Fruit fly (Drosophila melanogaster): ENCODE results near the gene Krn.

Gene Krn

dm6 chr3L:17610896-17611711, 43.0 kb downstream of the Krn start (continued):
- no peak for TF ChIP-seq MBD-R2 (GFP tag; IDR thresholded peaks at IDR 0.05)
- 0 out of 3 replicates have a peak, but pooled peaks have one; percentile 25 for TF ChIP-seq CG11695 (GFP tag; IDR thresholded peaks at IDR 0.05)
- TF ChIP-seq CG8281 (tag; optimal IDR thresholded peaks at IDR 0.05), result peak; percentile 30
- TF ChIP-seq az2 (GFP tag; optimal IDR thresholded peaks at IDR 0.05), result peak; percentile 82
- TF ChIP-seq Ets65A (GFP tag), result peak; percentile 71
- peak; percentile 1 for TF ChIP-seq psq (GFP tag; optimal IDR thresholded peaks at IDR 0.05)
- TF ChIP-seq Asciz (GFP tag; optimal IDR thresholded peaks at IDR 0.05), result peak; percentile 71
- TF ChIP-seq kah (GFP tag; optimal IDR thresholded peaks at IDR 0.05), result peak; percentile 24
- no peak for TF ChIP-seq Trl (optimal IDR thresholded peaks at IDR 0.05)
- no peak for TF ChIP-seq Trl (GFP tag; optimal IDR thresholded peaks at IDR 0.05)
- TF ChIP-seq dimm (GFP tag; IDR thresholded peaks at IDR 0.05), result peak; percentile 8; the same call in 1 of the 2 replicates
- TF ChIP-seq seq (GFP tag; IDR thresholded peaks at IDR 0.05), result 0 out of 2 replicates have a peak, but pooled peaks have one; percentile 27
- TF ChIP-seq otp (GFP tag; IDR thresholded peaks at IDR 0.05), result no peak
- peak; percentile 91 for TF ChIP-seq CG18262 (tag; optimal IDR thresholded peaks at IDR 0.05)
- TF ChIP-seq CG9437 (GFP tag; optimal IDR thresholded peaks at IDR 0.05), result peak; percentile 83
- peak; percentile 68 for TF ChIP-seq Lhr (GFP tag; optimal IDR thresholded peaks at IDR 0.05)
- TF ChIP-seq CG32767 (GFP tag; IDR thresholded peaks at IDR 0.05), result 0 out of 2 replicates have a peak, but pooled peaks have one; percentile 24
- no peak for TF ChIP-seq CG4404 (GFP tag; IDR thresholded peaks at IDR 0.05)
- no peak for TF ChIP-seq BEAF-32 (GFP tag; optimal IDR thresholded peaks at IDR 0.05)
- peak; percentile 55; the same call in 1 of the 2 replicates for TF ChIP-seq vvl (GFP tag; IDR thresholded peaks at IDR 0.05)
- no peak for TF ChIP-seq Doc3 (GFP tag; IDR thresholded peaks at IDR 0.05; ENCODE audit: partially characterized antibody)
- no peak for TF ChIP-seq pita (GFP tag; optimal IDR thresholded peaks at IDR 0.05)
- TF ChIP-seq row (GFP tag; IDR thresholded peaks at IDR 0.05), result peak; percentile 60
- TF ChIP-seq CG32772 (GFP tag; IDR thresholded peaks at IDR 0.05), result peak; percentile 52; the same call in 1 of the 2 replicates
- peak; percentile 84 to 95 for TF ChIP-seq bsh (GFP tag; optimal IDR thresholded peaks at IDR 0.05)
- peak; percentile 84 for TF ChIP-seq fd96Cb (tag; optimal IDR thresholded peaks at IDR 0.05)
- TF ChIP-seq h (optimal IDR thresholded peaks at IDR 0.05), result no peak
- TF ChIP-seq grau (tag; optimal IDR thresholded peaks at IDR 0.05), result peak; percentile 63
- no peak for TF ChIP-seq Deaf1 (tag; optimal IDR thresholded peaks at IDR 0.05)
- peak; percentile 52; the same call in 1 of the 2 replicates for TF ChIP-seq crol (GFP tag; IDR thresholded peaks at IDR 0.05)
- peak; percentile 45; the same call in 2 of the 3 replicates for TF ChIP-seq croc (GFP tag; conservative IDR thresholded peaks at IDR 0.05)
- peak; percentile 30; the same call in 1 of the 3 replicates for TF ChIP-seq dysf (GFP tag; IDR thresholded peaks at IDR 0.05)
- TF ChIP-seq Sox102F (GFP tag; optimal IDR thresholded peaks at IDR 0.05), result peak; percentile 83
- peak; percentile 41; the same call in 1 of the 2 replicates for TF ChIP-seq HLH3B (GFP tag; IDR thresholded peaks at IDR 0.05)
- TF ChIP-seq CG10565 (GFP tag; optimal IDR thresholded peaks at IDR 0.05), result no peak
- TF ChIP-seq CG4854 (GFP tag; optimal IDR thresholded peaks at IDR 0.05), result no peak
- TF ChIP-seq CG8388 (GFP tag; optimal IDR thresholded peaks at IDR 0.05), result peak; percentile 72
- TF ChIP-seq Sry-δ (GFP tag; optimal IDR thresholded peaks at IDR 0.05), result no peak
- TF ChIP-seq CG12391 (tag; optimal IDR thresholded peaks at IDR 0.05), result peak; percentile 80
- no peak for TF ChIP-seq CG14860 (GFP tag; IDR thresholded peaks at IDR 0.05; ENCODE audit: partially characterized antibody)
- TF ChIP-seq twi (tag; optimal IDR thresholded peaks at IDR 0.05), result peak; percentile 60
- TF ChIP-seq cad (GFP tag; optimal IDR thresholded peaks at IDR 0.05), result no peak
- TF ChIP-seq CG8290 (GFP tag; optimal IDR thresholded peaks at IDR 0.05), result peak; percentile 24
- no peak for TF ChIP-seq CG8290 (tag; optimal IDR thresholded peaks at IDR 0.05)
- TF ChIP-seq zfh2 (GFP tag; optimal IDR thresholded peaks at IDR 0.05), result no peak
- TF ChIP-seq CG6765 (GFP tag; optimal IDR thresholded peaks at IDR 0.05), result no peak
- TF ChIP-seq Hey (tag; optimal IDR thresholded peaks at IDR 0.05), result no peak
- TF ChIP-seq Hr78 (GFP tag; optimal IDR thresholded peaks at IDR 0.05), result peak in 1 of 2 experiments; percentile 36
- peak; percentile 3 for TF ChIP-seq slou (GFP tag; optimal IDR thresholded peaks at IDR 0.05)
- no peak for TF ChIP-seq Dad (GFP tag; optimal IDR thresholded peaks at IDR 0.05)

Measured in whole organism, embryonic.